Fruit fly (Drosophila melanogaster) whole organism: Measurements from ENCODE around the gene CG31525.

Experiments
- CG8478 ChIP-seq: fragments of >200 bp; optimal IDR thresholded peaks from 2 replicates; lab custom pipeline; 2018; ENCODE audit warnings: inconsistent platforms
- Dll ChIP-seq: fragments of >200 bp; optimal IDR thresholded peaks from 2 replicates; lab custom pipeline; 2017
- EcR ChIP-seq, 2 experiments: fragments of >200 bp; optimal IDR thresholded peaks; 2 replicates each; lab custom pipeline; 2017; ENCODE audit warnings: missing biosample characterization in 2 of 2, missing genetic modification characterization in 2 of 2, missing genetic modification reagents in 2 of 2
- pan ChIP-seq: fragments of >200 bp; optimal IDR thresholded peaks from 2 replicates; lab custom pipeline; 2017
- psq ChIP-seq: fragments of >200 bp; optimal IDR thresholded peaks from 2 replicates; lab custom pipeline; 2017
- usp ChIP-seq: fragments of >200 bp; optimal IDR thresholded peaks from 2 replicates; lab custom pipeline; 2017; ENCODE audit warnings: missing biosample characterization, missing genetic modification characterization, mixed read lengths

dm6 chr3R:4458272-4458671 lies 31.4 kb downstream of the CG31525 start:
- no peak for TF ChIP-seq CG8478
- no peak for TF ChIP-seq EcR (GFP tag; optimal IDR thresholded peaks at IDR 0.05; lab: Kevin White, UChicago)
- no peak for TF ChIP-seq psq (lab: Kevin White, UChicago)
- no peak for TF ChIP-seq pan
- TF ChIP-seq usp, result no peak
- no peak for TF ChIP-seq Dll (lab: Kevin White, UChicago)
